Worm (Caenorhabditis elegans) whole organism, young adult: ENCODE data around the gene aptf-3.

Experiments used
- B0035.1 ChIP-seq: sonication (generic microtip); optimal IDR thresholded peaks from 2 replicates; lab custom pipeline; 2016; ENCODE audit warnings: missing genetic modification characterization, mild to moderate bottlenecking, missing compliant biosample characterization, missing genotype, missing genetic modification reagents
- B0261.1 ChIP-seq: sonication (generic microtip); optimal IDR thresholded peaks from 2 replicates; lab custom pipeline; 2016; ENCODE audit warnings: mild to moderate bottlenecking, missing genetic modification characterization, moderate library complexity, missing compliant biosample characterization
- F22D6.2 ChIP-seq: sonication (generic microtip); optimal IDR thresholded peaks from 2 replicates; lab custom pipeline; 2016; ENCODE audit warnings: mild to moderate bottlenecking, missing genetic modification characterization, missing compliant biosample characterization
- F23B12.7 ChIP-seq: sonication (generic microtip); optimal IDR thresholded peaks from 2 replicates; lab custom pipeline; 2017; ENCODE audit warnings: missing genetic modification characterization, mild to moderate bottlenecking, missing compliant biosample characterization, antibody characterized with exemption, moderate library complexity; ENCODE audit not compliant: insufficient read depth
- K11D2.4 ChIP-seq: fragments of 200-800 bp; sonication (Bioruptor generic); IDR thresholded peaks from 2 replicates; pipeline ENCODE4 v1.3.6; 2022; ENCODE audit warnings: missing genetic modification reagents, missing genetic modification characterization, missing compliant biosample characterization
- T07F8.4 ChIP-seq: sonication (generic microtip); optimal IDR thresholded peaks from 2 replicates; lab custom pipeline; 2016; ENCODE audit warnings: mild to moderate bottlenecking, missing genetic modification characterization, moderate library complexity, missing compliant biosample characterization
- Y53G8AR.9 ChIP-seq: fragments of 200-800 bp; sonication (Bioruptor generic); conservative IDR thresholded peaks from 2 replicates; pipeline ENCODE4 v1.3.6; 2022; ENCODE audit warnings: missing genetic modification reagents, missing genetic modification characterization, missing compliant biosample characterization
- Y67H2A.10 ChIP-seq: fragments of 200-800 bp; sonication (Bioruptor generic); conservative IDR thresholded peaks from 2 replicates; pipeline ENCODE4 v1.3.6; 2022; ENCODE audit warnings: missing genetic modification reagents, missing genetic modification characterization, missing compliant biosample characterization
- ZK185.1 ChIP-seq: sonication (generic microtip); optimal IDR thresholded peaks from 2 replicates; lab custom pipeline; 2016; ENCODE audit warnings: mild to moderate bottlenecking, missing genetic modification characterization, missing compliant biosample characterization; ENCODE audit not compliant: poor library complexity, severe bottlenecking
- ama-1 ChIP-seq, 3 experiments: fragments of 150-350 bp in 1 of 3; sonication (generic microtip) in 2 of 3; optimal IDR thresholded peaks; 2 replicates each; lab custom pipeline; 2014 to 2018; ENCODE audit warnings: missing biosample characterization in 2 of 3, missing genetic modification characterization in 2 of 3, missing genetic modification reagents in 2 of 3
- aptf-2 ChIP-seq: fragments of 200-800 bp; sonication (Bioruptor generic); conservative IDR thresholded peaks from 2 replicates; pipeline ENCODE4 v1.3.6; 2022; ENCODE audit warnings: missing genetic modification reagents, missing genetic modification characterization, missing compliant biosample characterization
- aptf-3 ChIP-seq: fragments of 200-800 bp; sonication (Bioruptor generic); IDR thresholded peaks from 2 replicates; pipeline ENCODE4 v1.3.6; 2022; ENCODE audit warnings: missing genetic modification characterization, missing compliant biosample characterization
- bed-1 ChIP-seq: fragments of 200-800 bp; sonication (Bioruptor generic); IDR thresholded peaks from 2 replicates; pipeline ENCODE4 v1.3.6; 2022; ENCODE audit warnings: missing genetic modification reagents, missing genetic modification characterization, missing compliant biosample characterization
- bed-2 ChIP-seq: fragments of 200-800 bp; sonication (Bioruptor generic); IDR thresholded peaks from 2 replicates; pipeline ENCODE4 v1.3.6; 2022; ENCODE audit warnings: missing genetic modification reagents, missing genetic modification characterization, missing compliant biosample characterization
- ccch-3 ChIP-seq: fragments of 200-800 bp; sonication (Bioruptor generic); optimal IDR thresholded peaks from 2 replicates; lab custom pipeline; 2018; ENCODE audit warnings: mild to moderate bottlenecking, missing genetic modification characterization, missing compliant biosample characterization
- ceh-100 ChIP-seq: fragments of 200-800 bp; sonication (Bioruptor generic); IDR thresholded peaks from 2 replicates; pipeline ENCODE4 v1.3.6; 2022; ENCODE audit warnings: missing genetic modification reagents, missing genetic modification characterization, missing compliant biosample characterization
- ceh-58 ChIP-seq: fragments of 200-800 bp; sonication (Bioruptor generic); IDR thresholded peaks from 2 replicates; pipeline ENCODE4 v1.3.6; 2022; ENCODE audit warnings: missing genetic modification characterization, missing compliant biosample characterization
- dpff-1 ChIP-seq: sonication (generic microtip); optimal IDR thresholded peaks from 2 replicates; lab custom pipeline; 2017; ENCODE audit warnings: mild to moderate bottlenecking, missing genetic modification characterization, missing compliant biosample characterization
- egrh-3 ChIP-seq: fragments of 200-800 bp; sonication (Bioruptor generic); IDR thresholded peaks from 2 replicates; pipeline ENCODE4 v1.3.6; 2022; ENCODE audit warnings: missing genetic modification reagents, missing genetic modification characterization, missing compliant biosample characterization
- ekl-4 ChIP-seq: fragments of 200-800 bp; sonication (Bioruptor generic); IDR thresholded peaks from 2 replicates; pipeline ENCODE4 v1.3.6; 2022; ENCODE audit warnings: missing genetic modification reagents, missing genetic modification characterization, missing compliant biosample characterization
- fkh-3 ChIP-seq: sonication (generic microtip); optimal IDR thresholded peaks from 2 replicates; lab custom pipeline; 2016; ENCODE audit warnings: mild to moderate bottlenecking, missing genetic modification characterization, missing compliant biosample characterization
- gei-17 ChIP-seq: fragments of 200-800 bp; sonication (Bioruptor generic); optimal IDR thresholded peaks from 2 replicates; lab custom pipeline; 2018; ENCODE audit warnings: mild to moderate bottlenecking, missing genetic modification characterization, missing compliant biosample characterization
- him-1 ChIP-seq: sonication (generic microtip); optimal IDR thresholded peaks from 2 replicates; lab custom pipeline; 2016; ENCODE audit warnings: missing genotype, missing genetic modification reagents, missing genetic modification characterization, missing compliant biosample characterization
- hlh-26 ChIP-seq: fragments of 200-800 bp; sonication (Bioruptor generic); conservative IDR thresholded peaks from 2 replicates; pipeline ENCODE4 v1.3.6; 2022; ENCODE audit warnings: missing genetic modification reagents, missing genetic modification characterization, missing compliant biosample characterization
- hmg-1.2 ChIP-seq: fragments of 200-800 bp; sonication (Bioruptor generic); IDR thresholded peaks from 2 replicates; pipeline ENCODE4 v1.3.6; 2022; ENCODE audit warnings: missing genetic modification reagents, missing genetic modification characterization, missing compliant biosample characterization
- hmg-20 ChIP-seq: fragments of 200-800 bp; sonication (Bioruptor generic); IDR thresholded peaks from 2 replicates; pipeline ENCODE4 v1.3.6; 2022; ENCODE audit warnings: missing genetic modification reagents, missing genetic modification characterization, missing compliant biosample characterization
- let-526 ChIP-seq: fragments of 200-800 bp; sonication (Bioruptor generic); IDR thresholded peaks from 2 replicates; pipeline ENCODE4 v1.3.6; 2022; ENCODE audit warnings: missing genetic modification reagents, missing genetic modification characterization, missing compliant biosample characterization
- lsl-1 ChIP-seq: fragments of 200-800 bp; sonication (Bioruptor generic); optimal IDR thresholded peaks from 2 replicates; lab custom pipeline; 2018; ENCODE audit warnings: mild to moderate bottlenecking, missing genetic modification characterization, moderate library complexity, missing compliant biosample characterization
- lsy-27 ChIP-seq: sonication (generic microtip); optimal IDR thresholded peaks from 2 replicates; lab custom pipeline; 2017; ENCODE audit warnings: missing genetic modification characterization, mild to moderate bottlenecking, missing compliant biosample characterization, antibody characterized with exemption, missing genotype, borderline replicate concordance; ENCODE audit not compliant: insufficient read depth
- madf-3 ChIP-seq: fragments of 200-800 bp; sonication (Bioruptor generic); IDR thresholded peaks from 2 replicates; pipeline ENCODE4 v1.3.6; 2022; ENCODE audit warnings: missing genetic modification reagents, missing genetic modification characterization, missing compliant biosample characterization
- madf-6 ChIP-seq: fragments of 200-800 bp; sonication (Bioruptor generic); IDR thresholded peaks from 2 replicates; pipeline ENCODE4 v1.3.6; 2022; ENCODE audit warnings: missing genetic modification reagents, missing genetic modification characterization, missing compliant biosample characterization
- mes-4 ChIP-seq: sonication (generic microtip); optimal IDR thresholded peaks from 2 replicates; lab custom pipeline; 2016; ENCODE audit warnings: missing genotype, missing genetic modification characterization, missing compliant biosample characterization
- mxl-1 ChIP-seq: sonication (generic microtip); optimal IDR thresholded peaks from 2 replicates; lab custom pipeline; 2016; ENCODE audit warnings: missing genetic modification characterization, missing compliant biosample characterization
- nfya-1 ChIP-seq: sonication (generic microtip); optimal IDR thresholded peaks from 2 replicates; lab custom pipeline; 2017; ENCODE audit warnings: antibody characterized with exemption, missing compliant biosample characterization, missing genetic modification characterization, borderline replicate concordance; ENCODE audit not compliant: insufficient read depth
- nfya-2 ChIP-seq: fragments of 200-800 bp; sonication (Bioruptor generic); IDR thresholded peaks from 2 replicates; pipeline ENCODE4 v1.3.6; 2022; ENCODE audit warnings: missing genetic modification reagents, missing genetic modification characterization, missing compliant biosample characterization
- nhr-90 ChIP-seq: sonication (generic microtip); optimal IDR thresholded peaks from 2 replicates; lab custom pipeline; 2016; ENCODE audit warnings: missing genotype, mild to moderate bottlenecking, missing genetic modification characterization, missing compliant biosample characterization
- pbrm-1 ChIP-seq: fragments of 200-800 bp; sonication (Bioruptor generic); IDR thresholded peaks from 2 replicates; pipeline ENCODE4 v1.3.6; 2022; ENCODE audit warnings: missing genetic modification reagents, missing genetic modification characterization, missing compliant biosample characterization
- repo-1 ChIP-seq: sonication (generic microtip); optimal IDR thresholded peaks from 2 replicates; lab custom pipeline; 2017; ENCODE audit warnings: mild to moderate bottlenecking, missing genetic modification characterization, missing compliant biosample characterization
- sdz-38 ChIP-seq: sonication (generic microtip); optimal IDR thresholded peaks from 2 replicates; lab custom pipeline; 2016; ENCODE audit warnings: missing genotype, missing genetic modification characterization, missing compliant biosample characterization
- snpc-1.3 ChIP-seq: sonication (generic microtip); optimal IDR thresholded peaks from 2 replicates; lab custom pipeline; 2017; ENCODE audit warnings: missing genetic modification characterization, mild to moderate bottlenecking, missing compliant biosample characterization, antibody characterized with exemption, moderate library complexity, missing genotype, missing genetic modification reagents; ENCODE audit not compliant: insufficient read depth
- snpc-4 ChIP-seq, 5 experiments: fragments of 150-350 bp in 1 of 5; sonication (generic microtip) in 4 of 5; optimal IDR thresholded peaks; 2 replicates each; lab custom pipeline; 2014 to 2018; ENCODE audit warnings: missing genetic modification characterization in 5 of 5, missing biosample characterization in 3 of 5, antibody characterized with exemption in 2 of 5, mild to moderate bottlenecking in 2 of 5, missing compliant biosample characterization in 2 of 5, missing genotype in 2 of 5, moderate library complexity in 2 of 5, missing genetic modification reagents in 1 of 5
- sptf-2 ChIP-seq: fragments of 200-800 bp; sonication (Bioruptor generic); optimal IDR thresholded peaks from 2 replicates; lab custom pipeline; 2018; ENCODE audit warnings: mild to moderate bottlenecking, missing genetic modification characterization, missing compliant biosample characterization
- tbp1 ChIP-seq: fragments of 200-800 bp; sonication (Bioruptor generic); optimal IDR thresholded peaks from 2 replicates; lab custom pipeline; 2018; ENCODE audit warnings: mild to moderate bottlenecking, missing genetic modification characterization, missing compliant biosample characterization
- tlf-1 ChIP-seq: fragments of 200-800 bp; sonication (Bioruptor generic); optimal IDR thresholded peaks from 2 replicates; lab custom pipeline; 2018; ENCODE audit warnings: mild to moderate bottlenecking, missing genetic modification characterization, missing compliant biosample characterization
- xnd-1 ChIP-seq: sonication (generic microtip); optimal IDR thresholded peaks from 2 replicates; lab custom pipeline; 2016; ENCODE audit warnings: missing genotype, missing genetic modification reagents, missing genetic modification characterization, missing compliant biosample characterization
- ztf-28 ChIP-seq: fragments of 200-800 bp; sonication (Bioruptor generic); IDR thresholded peaks from 2 replicates; pipeline ENCODE4 v1.3.6; 2022; ENCODE audit warnings: missing genetic modification reagents, missing genetic modification characterization, missing compliant biosample characterization
- ztf-3 ChIP-seq: fragments of 200-800 bp; sonication (Bioruptor generic); optimal IDR thresholded peaks from 2 replicates; lab custom pipeline; 2018; ENCODE audit warnings: mild to moderate bottlenecking, missing genetic modification characterization, missing compliant biosample characterization

The aptf-3 gene

ce11 chrII:8546975-8547374 is 47.0 kb upstream of the aptf-3 start (continued):
- TF ChIP-seq him-1 (tag; lab: Kevin White, UChicago) (peak; percentile 82), F22D6.2 (tag; lab: Kevin White, UChicago) (no peak), ekl-4 (GFP tag; lab: Robert Waterston, UW) (peak; percentile 83), pbrm-1 (GFP tag; lab: Robert Waterston, UW) (no peak; the same call in 1 of the 2 replicates), lsy-27 (peak; percentile 23), aptf-3 (GFP tag; lab: Robert Waterston, UW) (0 out of 2 replicates have a peak, but pooled peaks have one; percentile 37), mes-4 (tag; lab: Kevin White, UChicago) (peak; percentile 89), B0261.1 (peak; percentile 90), hlh-26 (GFP tag; lab: Robert Waterston, UW) (no peak), madf-3 (no peak; the same call in 1 of the 2 replicates), ccch-3 (GFP tag; lab: Kevin White, UChicago) (no peak), gei-17 (GFP tag; lab: Kevin White, UChicago) (no peak), sdz-38 (tag; lab: Kevin White, UChicago) (no peak), tlf-1 (GFP tag; lab: Kevin White, UChicago) (peak; percentile 79), ztf-28 (GFP tag; lab: Robert Waterston, UW) (no peak), ztf-3 (GFP tag; lab: Kevin White, UChicago) (no peak), repo-1 (tag; lab: Kevin White, UChicago) (peak; percentile 85), nhr-90 (tag; lab: Kevin White, UChicago) (peak; percentile 93), ceh-58 (GFP tag; lab: Robert Waterston, UW) (peak; percentile 94; the same call in 1 of the 2 replicates), madf-6 (GFP tag; lab: Robert Waterston, UW) (no peak), K11D2.4 (no peak; the same call in 1 of the 2 replicates), hmg-1.2 (GFP tag; lab: Robert Waterston, UW) (peak; percentile 76; the same call in 1 of the 2 replicates), mxl-1 (tag; lab: Kevin White, UChicago) (peak; percentile 97), dpff-1 (no peak), hmg-20 (GFP tag; lab: Robert Waterston, UW) (peak; percentile 72), Y67H2A.10 (no peak), egrh-3 (GFP tag; lab: Robert Waterston, UW) (peak; percentile 55; the same call in 1 of the 2 replicates), bed-1 (GFP tag; lab: Robert Waterston, UW) (no peak), Y53G8AR.9 (GFP tag; lab: Robert Waterston, UW) (peak; percentile 90), bed-2 (no peak), B0035.1 (peak; percentile 51), ama-1 (optimal IDR thresholded peaks at IDR 0.05; lab: Kevin White, UChicago) (no peak), ama-1 (GFP tag; optimal IDR thresholded peaks at IDR 0.05; lab: Kevin White, UChicago) (peak in 1 of 2 experiments; percentile 60), snpc-1.3 (tag; lab: Kevin White, UChicago) (no peak), tbp1 (GFP tag; lab: Kevin White, UChicago) (peak; percentile 96), nfya-2 (GFP tag; lab: Robert Waterston, UW) (0 out of 2 replicates have a peak, but pooled peaks have one; percentile 35), nfya-1 (tag; lab: Kevin White, UChicago) (no peak), ZK185.1 (tag; lab: Kevin White, UChicago) (peak; percentile 88), lsl-1 (GFP tag; lab: Kevin White, UChicago) (no peak), fkh-3 (tag; lab: Kevin White, UChicago) (peak; percentile 94), ceh-100 (GFP tag; lab: Robert Waterston, UW) (peak; percentile 49; the same call in 1 of the 2 replicates), sptf-2 (peak; percentile 97), F23B12.7 (tag; lab: Kevin White, UChicago) (peak; percentile 88), aptf-2 (GFP tag; lab: Robert Waterston, UW) (no peak), xnd-1 (tag; lab: Kevin White, UChicago) (no peak), let-526 (GFP tag; lab: Robert Waterston, UW) (no peak), snpc-4 (GFP tag; optimal IDR thresholded peaks at IDR 0.05; lab: Kevin White, UChicago) (no peak), snpc-4 (tag; optimal IDR thresholded peaks at IDR 0.05; lab: Kevin White, UChicago) (peak in 1 of 4 experiments; percentile 73), T07F8.4 (tag; lab: Kevin White, UChicago) (peak; percentile 85)
